Worm (Caenorhabditis elegans) whole organism, L4 larva: ENCODE data around the gene npr-36.

Source experiments
- F37D6.2 ChIP-seq: sonication (generic microtip); optimal IDR thresholded peaks from 2 replicates; lab custom pipeline; 2016; ENCODE audit warnings: mild to moderate bottlenecking, missing genetic modification characterization, missing compliant biosample characterization
- R02D3.7 ChIP-seq: fragments of 150-350 bp; sonication (generic microtip); optimal IDR thresholded peaks from 3 replicates; lab custom pipeline; 2014; ENCODE audit warnings: missing biosample characterization, missing genetic modification characterization
- ZK546.5 ChIP-seq, 2 experiments: sonication (generic microtip); optimal IDR thresholded peaks; 2 replicates each; lab custom pipeline; 2017; ENCODE audit warnings: missing biosample characterization in 2 of 2, missing genetic modification characterization in 2 of 2
- aha-1 ChIP-seq: fragments of 150-350 bp; peaks from one replicate; lab custom pipeline; 2014; ENCODE audit warnings: missing biosample characterization, missing genetic modification characterization
- ama-1 ChIP-seq: fragments of 150-350 bp; optimal IDR thresholded peaks from 2 replicates; lab custom pipeline; 2014; ENCODE audit warnings: inconsistent platforms, mixed read lengths
- ceh-28 ChIP-seq: fragments of 150-350 bp; optimal IDR thresholded peaks from 2 replicates; lab custom pipeline; 2014; ENCODE audit warnings: missing biosample characterization, missing genetic modification reagents, missing genetic modification characterization
- ceh-82 ChIP-seq: sonication (generic microtip); optimal IDR thresholded peaks from 2 replicates; lab custom pipeline; 2017; ENCODE audit warnings: missing biosample characterization, missing genetic modification characterization
- ces-1 ChIP-seq: fragments of 150-350 bp; sonication (generic microtip); optimal IDR thresholded peaks from 4 replicates; lab custom pipeline; 2014; ENCODE audit warnings: missing biosample characterization, missing genetic modification reagents, missing genetic modification characterization
- cey-2 ChIP-seq: sonication (generic microtip); optimal IDR thresholded peaks from 3 replicates; lab custom pipeline; 2017; ENCODE audit warnings: missing genetic modification characterization, mild to moderate bottlenecking, missing compliant biosample characterization, antibody characterized with exemption, borderline replicate concordance; ENCODE audit not compliant: insufficient read depth
- daf-19 ChIP-seq: fragments of 200-800 bp; sonication (Bioruptor generic); conservative IDR thresholded peaks from 2 replicates; pipeline ENCODE4 v1.3.6; 2022; ENCODE audit warnings: missing genetic modification characterization, missing compliant biosample characterization
- dmd-9 ChIP-seq: fragments of 200-800 bp; sonication (Bioruptor generic); IDR thresholded peaks from 2 replicates; pipeline ENCODE4 v1.3.6; 2022; ENCODE audit warnings: missing genetic modification reagents, missing genetic modification characterization, missing compliant biosample characterization
- duxl-1 ChIP-seq: sonication (generic microtip); optimal IDR thresholded peaks from 2 replicates; lab custom pipeline; 2016; ENCODE audit warnings: mild to moderate bottlenecking, missing genetic modification characterization, moderate library complexity, missing compliant biosample characterization; ENCODE audit not compliant: poor library complexity
- fkh-10 ChIP-seq: fragments of 150-350 bp; optimal IDR thresholded peaks from 2 replicates; lab custom pipeline; 2014; ENCODE audit warnings: missing biosample characterization, missing genetic modification reagents, missing genetic modification characterization
- lin-1 ChIP-seq: fragments of 200-800 bp; sonication (Bioruptor generic); IDR thresholded peaks from 2 replicates; pipeline ENCODE4 v1.3.6; 2022; ENCODE audit warnings: missing genetic modification reagents, missing genetic modification characterization, missing compliant biosample characterization
- lin-15B ChIP-seq: fragments of 150-350 bp; sonication (generic microtip); optimal IDR thresholded peaks from 3 replicates; lab custom pipeline; 2014; ENCODE audit warnings: missing biosample characterization, missing genetic modification characterization
- madf-9 ChIP-seq: fragments of 200-800 bp; sonication (Bioruptor generic); conservative IDR thresholded peaks from 2 replicates; pipeline ENCODE4 v1.3.6; 2022; ENCODE audit warnings: missing genetic modification reagents, missing genetic modification characterization, missing compliant biosample characterization
- nhr-10 ChIP-seq: fragments of 150-350 bp; optimal IDR thresholded peaks from 2 replicates; lab custom pipeline; 2014; ENCODE audit warnings: missing biosample characterization, missing genetic modification characterization
- nhr-102 ChIP-seq: sonication (generic microtip); optimal IDR thresholded peaks from 2 replicates; lab custom pipeline; 2016; ENCODE audit warnings: mild to moderate bottlenecking, missing genetic modification characterization, moderate library complexity, missing compliant biosample characterization
- nhr-11 ChIP-seq: fragments of 150-350 bp; optimal IDR thresholded peaks from 2 replicates; lab custom pipeline; 2014; ENCODE audit warnings: missing biosample characterization, missing genetic modification characterization
- nhr-111 ChIP-seq: fragments of 200-800 bp; sonication (Bioruptor generic); optimal IDR thresholded peaks from 2 replicates; lab custom pipeline; 2018; ENCODE audit warnings: mild to moderate bottlenecking, missing genetic modification characterization, missing compliant biosample characterization
- nhr-237 ChIP-seq: sonication (generic microtip); optimal IDR thresholded peaks from 2 replicates; lab custom pipeline; 2017; ENCODE audit warnings: missing biosample characterization, missing genetic modification characterization
- nhr-28 ChIP-seq: fragments of 150-350 bp; optimal IDR thresholded peaks from 2 replicates; lab custom pipeline; 2014; ENCODE audit warnings: missing biosample characterization, missing genetic modification characterization
- nhr-41 ChIP-seq: fragments of 200-800 bp; sonication (Bioruptor generic); IDR thresholded peaks from 2 replicates; pipeline ENCODE4 v1.3.6; 2022; ENCODE audit warnings: missing genetic modification reagents, missing genetic modification characterization, missing compliant biosample characterization
- nhr-42 ChIP-seq: fragments of 200-800 bp; sonication (Bioruptor generic); IDR thresholded peaks from 2 replicates; pipeline ENCODE4 v1.3.6; 2022; ENCODE audit warnings: missing genetic modification characterization, missing compliant biosample characterization
- nhr-6 ChIP-seq: fragments of 150-350 bp; optimal IDR thresholded peaks from 2 replicates; lab custom pipeline; 2014; ENCODE audit warnings: missing biosample characterization, missing genetic modification characterization
- pha-4 ChIP-seq, 2 experiments: fragments of 150-350 bp in 1 of 2; fragments of 200-800 bp in 1 of 2; sonication (Bioruptor generic) in 1 of 2; IDR thresholded peaks in 1 of 2; optimal IDR thresholded peaks in 1 of 2; 2 replicates each; pipeline versions ENCODE4 v1.3.6 to Lab custom; 2014 to 2022; ENCODE audit warnings: missing genetic modification characterization in 2 of 2, missing genetic modification reagents in 2 of 2, missing biosample characterization in 1 of 2, missing compliant biosample characterization in 1 of 2
- rbr-2 ChIP-seq: sonication (generic microtip); optimal IDR thresholded peaks from 2 replicates; lab custom pipeline; 2016; ENCODE audit warnings: missing genotype, missing genetic modification characterization, missing compliant biosample characterization
- saeg-2 ChIP-seq: fragments of 200-800 bp; sonication (Bioruptor generic); IDR thresholded peaks from 2 replicates; pipeline ENCODE4 v1.3.6; 2022; ENCODE audit warnings: missing genetic modification reagents, missing genetic modification characterization, missing compliant biosample characterization
- set-16 ChIP-seq: fragments of 200-800 bp; sonication (Bioruptor generic); IDR thresholded peaks from 2 replicates; pipeline ENCODE4 v1.3.6; 2022; ENCODE audit warnings: missing genetic modification reagents, missing genetic modification characterization, missing compliant biosample characterization
- skn-1 ChIP-seq: fragments of 150-350 bp; optimal IDR thresholded peaks from 2 replicates; lab custom pipeline; 2014; ENCODE audit warnings: missing biosample characterization, missing genetic modification characterization
- snpc-1.2 ChIP-seq: fragments of 200-800 bp; sonication (Bioruptor generic); IDR thresholded peaks from 2 replicates; pipeline ENCODE4 v1.3.6; 2022; ENCODE audit warnings: missing genetic modification reagents, missing genetic modification characterization, missing compliant biosample characterization
- spr-1 ChIP-seq: sonication (generic microtip); optimal IDR thresholded peaks from 2 replicates; lab custom pipeline; 2016; ENCODE audit warnings: mild to moderate bottlenecking, missing genetic modification characterization, missing compliant biosample characterization
- tag-97 ChIP-seq: fragments of 200-800 bp; sonication (Bioruptor generic); IDR thresholded peaks from 2 replicates; pipeline ENCODE4 v1.3.6; 2022; ENCODE audit warnings: missing genetic modification characterization, missing compliant biosample characterization
- unc-62 ChIP-seq, 3 experiments: fragments of 150-350 bp in 1 of 3; sonication (generic microtip); optimal IDR thresholded peaks in 2 of 3; peaks in 1 of 3; 1 replicate in 1 of 3; 2 replicates in 2 of 3; lab custom pipeline; 2014 to 2017; ENCODE audit warnings: missing biosample characterization in 3 of 3, missing genetic modification characterization in 3 of 3, missing genetic modification reagents in 3 of 3, missing genotype in 1 of 3
- zfp-3 ChIP-seq: fragments of 200-800 bp; sonication (Bioruptor generic); conservative IDR thresholded peaks from 2 replicates; pipeline ENCODE4 v1.3.6; 2022; ENCODE audit warnings: missing genetic modification reagents, missing genetic modification characterization, missing compliant biosample characterization
- ztf-11 ChIP-seq: fragments of 150-350 bp; optimal IDR thresholded peaks from 2 replicates; lab custom pipeline; 2014; ENCODE audit warnings: missing biosample characterization, missing genetic modification characterization

The npr-36 gene

DNA sequence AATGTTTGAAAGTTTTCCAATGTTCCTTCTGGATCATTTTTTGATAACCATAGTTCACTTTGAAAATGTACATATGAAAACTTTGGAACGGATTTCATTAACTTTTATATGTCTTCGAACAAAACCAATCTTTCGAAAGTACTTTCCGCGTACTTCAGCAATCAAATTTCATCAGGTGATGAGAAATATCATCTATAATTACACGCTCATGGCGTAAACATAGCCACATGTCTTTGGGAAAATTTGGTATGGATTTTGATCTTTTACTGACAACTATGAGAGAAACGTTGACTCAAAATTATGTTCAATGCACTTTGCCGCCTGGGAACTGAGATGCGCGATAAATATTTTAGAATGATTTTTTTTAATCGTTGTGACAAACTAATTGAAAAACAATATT, 20.6 kb upstream of the npr-36 start:
- TF ChIP-seq nhr-11 (tag; lab: Kevin White, UChicago) (no peak), ceh-82 (tag; lab: Kevin White, UChicago) (no peak), zfp-3 (GFP tag; lab: Robert Waterston, UW) (no peak), set-16 (no peak), madf-9 (GFP tag; lab: Robert Waterston, UW) (no peak), cey-2 (tag; lab: Kevin White, UChicago) (no peak), nhr-41 (no peak), F37D6.2 (tag; lab: Kevin White, UChicago) (no peak), nhr-102 (no peak), ceh-28 (no peak), nhr-111 (no peak), ama-1 (lab: Kevin White, UChicago) (no peak), saeg-2 (GFP tag; lab: Robert Waterston, UW) (no peak), R02D3.7 (no peak), spr-1 (tag; lab: Kevin White, UChicago) (no peak), nhr-6 (tag; lab: Kevin White, UChicago) (no peak), rbr-2 (tag; lab: Kevin White, UChicago) (no peak)

- TF ChIP-seq lin-1 (GFP tag; lab: Robert Waterston, UW), result no peak
- TF ChIP-seq dmd-9 (GFP tag; lab: Robert Waterston, UW), result no peak
- no peak for TF ChIP-seq ZK546.5 (tag; optimal IDR thresholded peaks at IDR 0.05; lab: Kevin White, UChicago)
- TF ChIP-seq unc-62 (GFP tag; optimal IDR thresholded peaks at IDR 0.05 in 1 of 2; lab: Kevin White, UChicago), result no peak
- TF ChIP-seq unc-62 (tag; optimal IDR thresholded peaks at IDR 0.05; lab: Kevin White, UChicago), result no peak
- no peak for TF ChIP-seq zfp-3 (GFP tag; lab: Robert Waterston, UW)
- TF ChIP-seq pha-4 (GFP tag; IDR thresholded peaks at IDR 0.05; lab: Robert Waterston, UW), result no peak
- TF ChIP-seq pha-4 (tag; optimal IDR thresholded peaks at IDR 0.05; lab: Kevin White, UChicago), result no peak
Measured at ce11 chrX:17340484-17340883, 19.1 kb upstream of the npr-36 start, which contains the start of gene C53C11.1. Gene C53C11.1 (plus strand): TSS chrX:17340784.

DNA sequence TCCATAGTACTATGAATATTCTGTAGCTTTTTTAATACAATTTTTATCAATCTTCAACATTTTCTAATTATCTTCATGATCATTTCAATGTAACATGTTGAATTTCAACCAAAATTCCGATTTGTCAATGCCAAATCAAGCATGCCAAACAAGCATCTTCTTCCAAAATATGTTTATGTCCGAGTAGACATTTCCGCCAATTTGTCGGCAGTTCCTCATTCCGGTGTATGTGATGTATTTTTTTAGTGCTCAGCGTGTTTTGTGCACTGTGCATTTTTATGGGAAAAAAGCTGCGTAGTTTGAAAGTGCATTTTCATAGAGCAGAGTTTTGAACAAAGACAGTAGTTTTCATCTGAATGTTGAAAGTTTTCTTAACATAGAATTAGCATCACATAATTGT, 10.1 kb upstream of the npr-36 start:
- peak; percentile 90 for TF ChIP-seq aha-1
- no peak for TF ChIP-seq duxl-1 (tag; lab: Kevin White, UChicago)

DNA sequence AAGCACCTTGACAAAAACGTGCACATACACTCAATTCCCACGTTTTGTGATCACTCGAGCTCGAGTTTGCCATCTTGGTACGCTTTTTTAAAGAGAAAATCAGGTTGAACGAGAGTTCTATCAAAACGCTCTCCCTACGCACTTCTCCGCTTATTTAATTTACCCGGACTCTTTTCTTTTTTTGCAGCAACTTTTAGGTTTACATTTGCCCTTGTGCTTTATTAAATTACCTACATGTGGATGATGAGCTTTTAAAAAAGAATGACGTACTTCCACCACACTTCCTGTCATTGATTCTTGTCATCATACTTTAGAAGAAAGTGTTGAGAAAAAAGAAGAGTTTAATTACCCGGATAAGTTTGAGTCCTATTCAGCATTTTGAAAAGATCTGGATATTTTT, 7.5 kb upstream of the npr-36 start:
- TF ChIP-seq nhr-102 (no peak), ces-1 (peak; percentile 78), aha-1 (peak; percentile 19), fkh-10 (GFP tag; lab: Kevin White, UChicago) (peak; percentile 48)

DNA sequence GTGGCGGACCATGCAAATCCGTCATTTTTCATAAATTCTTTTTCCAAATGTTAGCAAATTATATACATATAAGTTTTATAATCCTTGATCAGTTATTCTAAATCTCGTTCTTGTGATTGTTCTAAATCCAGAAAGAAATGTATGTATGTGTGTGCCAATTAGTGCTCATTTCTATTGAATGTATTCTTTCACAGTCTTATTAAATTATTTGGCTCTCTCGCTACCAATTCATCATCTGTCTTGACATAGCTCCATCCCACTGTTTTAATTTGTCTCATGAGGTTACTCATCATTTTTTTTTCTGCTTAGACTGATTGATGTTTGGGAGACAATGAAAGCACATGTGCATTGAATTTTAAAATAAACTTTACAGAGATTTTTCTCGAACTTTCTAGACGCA, 4.1 kb upstream of the npr-36 start:
- no peak for TF ChIP-seq nhr-42 (GFP tag; lab: Robert Waterston, UW)
- TF ChIP-seq fkh-10 (GFP tag; lab: Kevin White, UChicago), result no peak
- no peak for TF ChIP-seq F37D6.2 (tag; lab: Kevin White, UChicago)
- TF ChIP-seq R02D3.7, result no peak
- no peak for TF ChIP-seq ztf-11 (tag; lab: Kevin White, UChicago)
- no peak for TF ChIP-seq skn-1 (tag; lab: Kevin White, UChicago)
- TF ChIP-seq nhr-237 (tag; lab: Kevin White, UChicago), result no peak
- no peak for TF ChIP-seq lin-15B (tag; lab: Kevin White, UChicago)
- TF ChIP-seq nhr-28 (tag; lab: Kevin White, UChicago), result no peak
- no peak for TF ChIP-seq tag-97
- TF ChIP-seq unc-62 (GFP tag; optimal IDR thresholded peaks at IDR 0.05 in 1 of 2; lab: Kevin White, UChicago), result no peak
- TF ChIP-seq unc-62 (tag; optimal IDR thresholded peaks at IDR 0.05; lab: Kevin White, UChicago), result no peak
- TF ChIP-seq nhr-10 (tag; lab: Kevin White, UChicago), result no peak
- no peak for TF ChIP-seq snpc-1.2
- no peak for TF ChIP-seq daf-19
